Fruit fly (Drosophila melanogaster) whole organism, embryonic: ENCODE measurements around the gene sick.

Experiments used
- Ada2b ChIP-seq: fragments of 200-800 bp; sonication (Bioruptor generic); IDR thresholded peaks from 2 replicates; pipeline ENCODE4 v1.3.6; 2022; ENCODE audit warnings: missing biosample characterization, missing genetic modification characterization
- CG15011 ChIP-seq: fragments of 200-800 bp; sonication (Bioruptor generic); optimal IDR thresholded peaks from 3 replicates; lab custom pipeline; 2018; ENCODE audit warnings: missing biosample characterization, mild to moderate bottlenecking, missing genetic modification characterization
- CG15269 ChIP-seq: fragments of 200-800 bp; sonication (Bioruptor generic); optimal IDR thresholded peaks from 2 replicates; lab custom pipeline; 2018; ENCODE audit warnings: missing biosample characterization, mild to moderate bottlenecking, missing genetic modification characterization, moderate library complexity
- CG1603 ChIP-seq: fragments of 200-800 bp; sonication (Bioruptor generic); optimal IDR thresholded peaks from 2 replicates; lab custom pipeline; 2019; ENCODE audit warnings: missing biosample characterization, mild to moderate bottlenecking, missing genetic modification characterization, moderate library complexity
- Oli ChIP-seq: fragments of 200-800 bp; sonication (Bioruptor generic); optimal IDR thresholded peaks from 2 replicates; lab custom pipeline; 2018; ENCODE audit warnings: missing biosample characterization, mild to moderate bottlenecking, missing genetic modification characterization, moderate library complexity
- gsb-n ChIP-seq: fragments of 200-800 bp; sonication (Bioruptor generic); optimal IDR thresholded peaks from 3 replicates; lab custom pipeline; 2018; ENCODE audit warnings: missing biosample characterization, mild to moderate bottlenecking, missing genetic modification characterization
- wdn ChIP-seq: fragments of 200-800 bp; sonication (Bioruptor generic); IDR thresholded peaks from 2 replicates; pipeline ENCODE4 v1.3.6; 2022; ENCODE audit warnings: missing biosample characterization, missing genetic modification characterization

dm6 chr2L:19869463-19869862 is 73.3 kb downstream of the sick start:
- TF ChIP-seq CG15269 (tag; lab: Kevin White, UChicago) (peak; percentile 42), CG15011 (GFP tag; lab: Kevin White, UChicago) (no peak), gsb-n (tag; lab: Kevin White, UChicago) (no peak), CG1603 (tag; lab: Kevin White, UChicago) (no peak), Ada2b (GFP tag; lab: Robert Waterston, UW) (no peak), wdn (no peak), Oli (no peak)
